Worm (Caenorhabditis elegans) whole organism, L4 larva: Measurements from ENCODE around the gene T23C6.4.

Experiments
- F37D6.2 ChIP-seq: sonication (generic microtip); optimal IDR thresholded peaks from 2 replicates; lab custom pipeline; 2016; ENCODE audit warnings: mild to moderate bottlenecking, missing genetic modification characterization, missing compliant biosample characterization
- Y105C5A.15 ChIP-seq: fragments of 200-800 bp; sonication (Bioruptor generic); IDR thresholded peaks from 2 replicates; pipeline ENCODE4 v1.3.6; 2022; ENCODE audit warnings: missing genetic modification characterization, missing compliant biosample characterization
- Y5F2A.4 ChIP-seq: fragments of 200-800 bp; sonication (Bioruptor generic); optimal IDR thresholded peaks from 2 replicates; lab custom pipeline; 2018; ENCODE audit warnings: mild to moderate bottlenecking, missing genetic modification characterization, missing compliant biosample characterization
- ZK546.5 ChIP-seq, 2 experiments: sonication (generic microtip); optimal IDR thresholded peaks; 2 replicates each; lab custom pipeline; 2017; ENCODE audit warnings: missing biosample characterization in 2 of 2, missing genetic modification characterization in 2 of 2
- aha-1 ChIP-seq: fragments of 150-350 bp; peaks from one replicate; lab custom pipeline; 2014; ENCODE audit warnings: missing biosample characterization, missing genetic modification characterization
- aly-2 ChIP-seq: sonication (generic microtip); optimal IDR thresholded peaks from 2 replicates; lab custom pipeline; 2018; ENCODE audit warnings: missing biosample characterization, missing genetic modification characterization
- attf-4 ChIP-seq: sonication (generic microtip); optimal IDR thresholded peaks from 3 replicates; lab custom pipeline; 2017; ENCODE audit warnings: missing biosample characterization, missing genetic modification characterization
- ceh-82 ChIP-seq: sonication (generic microtip); optimal IDR thresholded peaks from 2 replicates; lab custom pipeline; 2017; ENCODE audit warnings: missing biosample characterization, missing genetic modification characterization
- cey-2 ChIP-seq: sonication (generic microtip); optimal IDR thresholded peaks from 3 replicates; lab custom pipeline; 2017; ENCODE audit warnings: missing genetic modification characterization, mild to moderate bottlenecking, missing compliant biosample characterization, antibody characterized with exemption, borderline replicate concordance; ENCODE audit not compliant: insufficient read depth
- ctbp-1 ChIP-seq: fragments of 200-800 bp; sonication (Bioruptor generic); IDR thresholded peaks from 2 replicates; pipeline ENCODE4 v1.3.6; 2022; ENCODE audit warnings: missing genetic modification reagents, missing genetic modification characterization, missing compliant biosample characterization
- daf-12 ChIP-seq: fragments of 150-350 bp; optimal IDR thresholded peaks from 2 replicates; lab custom pipeline; 2014; ENCODE audit warnings: missing biosample characterization, missing genetic modification reagents, missing genetic modification characterization
- daf-16 ChIP-seq, 3 experiments: sonication (generic microtip); optimal IDR thresholded peaks; 2 replicates each; lab custom pipeline; 2016 to 2017; ENCODE audit warnings: missing genetic modification characterization in 3 of 3, missing genetic modification reagents in 3 of 3, mild to moderate bottlenecking in 2 of 3, missing compliant biosample characterization in 2 of 3, missing biosample characterization in 1 of 3, moderate library complexity in 1 of 3
- dmd-6 ChIP-seq: fragments of 200-800 bp; sonication (Bioruptor generic); IDR thresholded peaks from 2 replicates; pipeline ENCODE4 v1.3.6; 2022; ENCODE audit warnings: missing genetic modification reagents, missing genetic modification characterization, missing compliant biosample characterization
- dmd-8 ChIP-seq: fragments of 200-800 bp; sonication (Bioruptor generic); IDR thresholded peaks from 2 replicates; pipeline ENCODE4 v1.3.6; 2022; ENCODE audit warnings: missing genetic modification characterization, missing compliant biosample characterization
- dmd-9 ChIP-seq: fragments of 200-800 bp; sonication (Bioruptor generic); IDR thresholded peaks from 2 replicates; pipeline ENCODE4 v1.3.6; 2022; ENCODE audit warnings: missing genetic modification reagents, missing genetic modification characterization, missing compliant biosample characterization
- dpl-1 ChIP-seq: fragments of 150-350 bp; optimal IDR thresholded peaks from 2 replicates; lab custom pipeline; 2014; ENCODE audit warnings: missing biosample characterization, missing genetic modification reagents, missing genetic modification characterization
- duxl-1 ChIP-seq: sonication (generic microtip); optimal IDR thresholded peaks from 2 replicates; lab custom pipeline; 2016; ENCODE audit warnings: mild to moderate bottlenecking, missing genetic modification characterization, moderate library complexity, missing compliant biosample characterization; ENCODE audit not compliant: poor library complexity
- dve-1 ChIP-seq: sonication (generic microtip); optimal IDR thresholded peaks from 2 replicates; lab custom pipeline; 2017; ENCODE audit warnings: antibody characterized with exemption, mild to moderate bottlenecking, missing genetic modification characterization, missing compliant biosample characterization; ENCODE audit not compliant: insufficient read depth
- egl-43 ChIP-seq: fragments of 200-800 bp; sonication (Bioruptor generic); IDR thresholded peaks from 2 replicates; pipeline ENCODE4 v1.3.6; 2022; ENCODE audit warnings: missing genetic modification reagents, missing genetic modification characterization, missing compliant biosample characterization
- hlh-11 ChIP-seq: fragments of 200-800 bp; sonication (Bioruptor generic); optimal IDR thresholded peaks from 2 replicates; lab custom pipeline; 2018; ENCODE audit warnings: mild to moderate bottlenecking, missing genetic modification characterization, missing compliant biosample characterization
- hlh-30 ChIP-seq: sonication (generic microtip); optimal IDR thresholded peaks from 2 replicates; lab custom pipeline; 2017; ENCODE audit warnings: antibody characterized with exemption, mild to moderate bottlenecking, missing genetic modification characterization, missing compliant biosample characterization; ENCODE audit not compliant: insufficient read depth
- hmg-1.1 ChIP-seq: fragments of 200-800 bp; sonication (Bioruptor generic); IDR thresholded peaks from 2 replicates; pipeline ENCODE4 v1.3.6; 2022; ENCODE audit warnings: missing genetic modification reagents, missing genetic modification characterization, missing compliant biosample characterization
- lim-7 ChIP-seq: fragments of 200-800 bp; sonication (Bioruptor generic); IDR thresholded peaks from 2 replicates; pipeline ENCODE4 v1.3.6; 2022; ENCODE audit warnings: missing genetic modification characterization, missing compliant biosample characterization
- lin-29 ChIP-seq: fragments of 200-800 bp; sonication (Bioruptor generic); IDR thresholded peaks from 2 replicates; pipeline ENCODE4 v1.3.6; 2022; ENCODE audit warnings: missing genetic modification reagents, missing genetic modification characterization, missing compliant biosample characterization
- lin-38 ChIP-seq: fragments of 200-800 bp; sonication (Bioruptor generic); IDR thresholded peaks from 2 replicates; pipeline ENCODE4 v1.3.6; 2022; ENCODE audit warnings: missing genetic modification reagents, missing genetic modification characterization, missing compliant biosample characterization
- madf-5 ChIP-seq, 2 experiments: fragments of 200-800 bp; sonication (Bioruptor generic); IDR thresholded peaks; 2 replicates each; pipeline ENCODE4 v1.3.6; 2022; ENCODE audit warnings: missing compliant biosample characterization in 2 of 2, missing genetic modification characterization in 2 of 2
- mdt-29 ChIP-seq: fragments of 200-800 bp; sonication (Bioruptor generic); IDR thresholded peaks from 2 replicates; pipeline ENCODE4 v1.3.6; 2022; ENCODE audit warnings: missing genetic modification reagents, missing genetic modification characterization, missing compliant biosample characterization
- mxl-3 ChIP-seq: fragments of 200-800 bp; sonication (Bioruptor generic); optimal IDR thresholded peaks from 2 replicates; lab custom pipeline; 2018; ENCODE audit warnings: mild to moderate bottlenecking, missing genetic modification characterization, missing compliant biosample characterization
- nhr-102 ChIP-seq: sonication (generic microtip); optimal IDR thresholded peaks from 2 replicates; lab custom pipeline; 2016; ENCODE audit warnings: mild to moderate bottlenecking, missing genetic modification characterization, moderate library complexity, missing compliant biosample characterization
- nhr-111 ChIP-seq: fragments of 200-800 bp; sonication (Bioruptor generic); optimal IDR thresholded peaks from 2 replicates; lab custom pipeline; 2018; ENCODE audit warnings: mild to moderate bottlenecking, missing genetic modification characterization, missing compliant biosample characterization
- nhr-237 ChIP-seq: sonication (generic microtip); optimal IDR thresholded peaks from 2 replicates; lab custom pipeline; 2017; ENCODE audit warnings: missing biosample characterization, missing genetic modification characterization
- nhr-25 ChIP-seq: sonication (generic microtip); optimal IDR thresholded peaks from 2 replicates; lab custom pipeline; 2017; ENCODE audit warnings: missing genetic modification characterization, mild to moderate bottlenecking, missing compliant biosample characterization, antibody characterized with exemption, moderate library complexity, borderline replicate concordance; ENCODE audit not compliant: insufficient read depth
- nhr-28 ChIP-seq: fragments of 150-350 bp; optimal IDR thresholded peaks from 2 replicates; lab custom pipeline; 2014; ENCODE audit warnings: missing biosample characterization, missing genetic modification characterization
- nhr-48 ChIP-seq: sonication (generic microtip); optimal IDR thresholded peaks from 2 replicates; lab custom pipeline; 2016; ENCODE audit warnings: mild to moderate bottlenecking, missing genetic modification characterization, missing compliant biosample characterization
- nhr-76 ChIP-seq: fragments of 150-350 bp; optimal IDR thresholded peaks from 2 replicates; lab custom pipeline; 2014; ENCODE audit warnings: missing biosample characterization, missing genetic modification characterization
- pha-4 ChIP-seq, 2 experiments: fragments of 150-350 bp in 1 of 2; fragments of 200-800 bp in 1 of 2; sonication (Bioruptor generic) in 1 of 2; IDR thresholded peaks in 1 of 2; optimal IDR thresholded peaks in 1 of 2; 2 replicates each; pipeline versions ENCODE4 v1.3.6 to Lab custom; 2014 to 2022; ENCODE audit warnings: missing genetic modification characterization in 2 of 2, missing genetic modification reagents in 2 of 2, missing biosample characterization in 1 of 2, missing compliant biosample characterization in 1 of 2
- pqm-1 ChIP-seq: sonication (generic microtip); optimal IDR thresholded peaks from 2 replicates; lab custom pipeline; 2017; ENCODE audit warnings: missing biosample characterization, missing genetic modification characterization
- rbr-2 ChIP-seq: sonication (generic microtip); optimal IDR thresholded peaks from 2 replicates; lab custom pipeline; 2016; ENCODE audit warnings: missing genotype, missing genetic modification characterization, missing compliant biosample characterization
- sdz-12 ChIP-seq: fragments of 200-800 bp; sonication (Bioruptor generic); optimal IDR thresholded peaks from 2 replicates; lab custom pipeline; 2018; ENCODE audit warnings: mild to moderate bottlenecking, missing genetic modification characterization, missing compliant biosample characterization
- set-16 ChIP-seq: fragments of 200-800 bp; sonication (Bioruptor generic); IDR thresholded peaks from 2 replicates; pipeline ENCODE4 v1.3.6; 2022; ENCODE audit warnings: missing genetic modification reagents, missing genetic modification characterization, missing compliant biosample characterization
- skn-1 ChIP-seq: fragments of 150-350 bp; optimal IDR thresholded peaks from 2 replicates; lab custom pipeline; 2014; ENCODE audit warnings: missing biosample characterization, missing genetic modification characterization
- tra-1 ChIP-seq: fragments of 200-800 bp; sonication (Bioruptor generic); IDR thresholded peaks from 2 replicates; pipeline ENCODE4 v1.3.6; 2022; ENCODE audit warnings: missing genetic modification reagents, missing genetic modification characterization, missing compliant biosample characterization
- unc-39 ChIP-seq: sonication (generic microtip); optimal IDR thresholded peaks from 2 replicates; lab custom pipeline; 2017; ENCODE audit warnings: missing biosample characterization, missing genetic modification characterization
- zip-2 ChIP-seq: fragments of 150-350 bp; optimal IDR thresholded peaks from 2 replicates; lab custom pipeline; 2014; ENCODE audit warnings: missing biosample characterization, missing genetic modification characterization
- ztf-11 ChIP-seq: fragments of 150-350 bp; optimal IDR thresholded peaks from 2 replicates; lab custom pipeline; 2014; ENCODE audit warnings: missing biosample characterization, missing genetic modification characterization

The T23C6.4 gene

DNA sequence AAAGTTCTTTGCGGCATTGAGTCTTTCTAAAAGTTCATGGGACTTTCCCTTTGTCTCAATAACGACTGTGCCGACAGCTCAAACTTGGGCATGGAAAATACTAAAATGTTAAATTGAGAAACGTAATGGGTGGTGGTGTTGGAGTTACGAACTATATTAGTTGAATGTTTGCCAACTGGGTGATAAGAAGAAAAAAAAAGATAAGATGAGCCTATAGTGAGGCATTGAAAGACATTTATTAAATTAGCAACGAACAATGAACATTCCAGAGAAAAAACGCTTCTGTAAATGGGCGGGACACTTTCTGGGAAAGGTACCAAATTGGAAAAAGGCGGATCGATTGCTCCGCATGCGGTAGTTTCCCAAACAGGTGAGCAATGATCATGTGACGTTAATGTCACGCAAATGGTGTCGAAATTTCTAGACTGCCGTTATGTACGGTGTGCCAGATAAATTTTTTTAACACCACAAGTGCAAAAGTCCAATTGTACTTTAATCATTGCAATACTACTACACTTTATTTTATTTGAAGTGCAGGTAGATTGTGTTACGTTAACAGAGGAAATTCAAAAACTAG, 10.4 kb downstream of the T23C6.4 start:
- TF ChIP-seq lin-38 (no peak), lim-7 (GFP tag; lab: Robert Waterston, UW) (no peak), tra-1 (GFP tag; lab: Robert Waterston, UW) (0 out of 2 replicates have a peak, but pooled peaks have one; percentile 29), dpl-1 (GFP tag; lab: Kevin White, UChicago) (no peak), hlh-11 (tag; lab: Kevin White, UChicago) (peak; percentile 80), hlh-30 (tag; lab: Kevin White, UChicago) (peak; percentile 71), pha-4 (GFP tag; IDR thresholded peaks at IDR 0.05; lab: Robert Waterston, UW) (0 out of 2 replicates have a peak, but pooled peaks have one; percentile 21), pha-4 (tag; optimal IDR thresholded peaks at IDR 0.05; lab: Kevin White, UChicago) (no peak), lin-29 (GFP tag; lab: Robert Waterston, UW) (no peak), nhr-102 (tag; lab: Kevin White, UChicago) (peak; percentile 25), rbr-2 (tag; lab: Kevin White, UChicago) (no peak), Y105C5A.15 (no peak), ctbp-1 (GFP tag; lab: Robert Waterston, UW) (no peak), mdt-29 (GFP tag; lab: Robert Waterston, UW) (peak; percentile 82), ztf-11 (tag; lab: Kevin White, UChicago) (no peak), egl-43 (GFP tag; lab: Robert Waterston, UW) (no peak), nhr-111 (GFP tag; lab: Kevin White, UChicago) (no peak), zip-2 (tag; lab: Kevin White, UChicago) (no peak), ceh-82 (tag; lab: Kevin White, UChicago) (no peak), F37D6.2 (tag; lab: Kevin White, UChicago) (no peak), aly-2 (no peak), nhr-76 (tag; lab: Kevin White, UChicago) (no peak), skn-1 (tag; lab: Kevin White, UChicago) (no peak), mxl-3 (GFP tag; lab: Kevin White, UChicago) (no peak), dmd-8 (GFP tag; lab: Robert Waterston, UW) (no peak), ZK546.5 (tag; optimal IDR thresholded peaks at IDR 0.05; lab: Kevin White, UChicago) (no peak), dmd-9 (GFP tag; lab: Robert Waterston, UW) (no peak), nhr-237 (tag; lab: Kevin White, UChicago) (no peak), nhr-25 (tag; lab: Kevin White, UChicago) (no peak), madf-5 (GFP tag; IDR thresholded peaks at IDR 0.05; lab: Robert Waterston, UW) (no peak), hmg-1.1 (no peak), dmd-6 (peak; percentile 61), dve-1 (tag; lab: Kevin White, UChicago) (peak; percentile 73), cey-2 (tag; lab: Kevin White, UChicago) (no peak), attf-4 (tag; lab: Kevin White, UChicago) (no peak), nhr-28 (peak; percentile 12), set-16 (GFP tag; lab: Robert Waterston, UW) (no peak), nhr-48 (tag; lab: Kevin White, UChicago) (peak; percentile 38), pqm-1 (tag; lab: Kevin White, UChicago) (peak; percentile 60), sdz-12 (GFP tag; lab: Kevin White, UChicago) (no peak), daf-12 (no peak), daf-16 (GFP tag; optimal IDR thresholded peaks at IDR 0.05; lab: Kevin White, UChicago) (no peak), daf-16 (tag; optimal IDR thresholded peaks at IDR 0.05; lab: Kevin White, UChicago) (peak; percentile 33), unc-39 (tag; lab: Kevin White, UChicago) (no peak), duxl-1 (tag; lab: Kevin White, UChicago) (peak; percentile 9), Y5F2A.4 (GFP tag; lab: Kevin White, UChicago) (no peak), aha-1 (peak; percentile 93)
